Fruit fly (Drosophila melanogaster) whole organism, embryonic: ENCODE measurements around the gene ens.

Source experiments
- CG7839 ChIP-seq: fragments of 200-800 bp; sonication (Bioruptor generic); optimal IDR thresholded peaks from 3 replicates; lab custom pipeline; 2018; ENCODE audit warnings: missing biosample characterization, mild to moderate bottlenecking, missing genetic modification characterization, moderate library complexity
- Dad ChIP-seq: fragments of 200-800 bp; sonication (Bioruptor generic); optimal IDR thresholded peaks from 3 replicates; lab custom pipeline; 2016; ENCODE audit warnings: missing biosample characterization, missing genetic modification characterization
- fu2 ChIP-seq: fragments of 200-800 bp; sonication (Bioruptor generic); optimal IDR thresholded peaks from 2 replicates; lab custom pipeline; 2016; ENCODE audit warnings: missing biosample characterization, missing genetic modification characterization

DNA sequence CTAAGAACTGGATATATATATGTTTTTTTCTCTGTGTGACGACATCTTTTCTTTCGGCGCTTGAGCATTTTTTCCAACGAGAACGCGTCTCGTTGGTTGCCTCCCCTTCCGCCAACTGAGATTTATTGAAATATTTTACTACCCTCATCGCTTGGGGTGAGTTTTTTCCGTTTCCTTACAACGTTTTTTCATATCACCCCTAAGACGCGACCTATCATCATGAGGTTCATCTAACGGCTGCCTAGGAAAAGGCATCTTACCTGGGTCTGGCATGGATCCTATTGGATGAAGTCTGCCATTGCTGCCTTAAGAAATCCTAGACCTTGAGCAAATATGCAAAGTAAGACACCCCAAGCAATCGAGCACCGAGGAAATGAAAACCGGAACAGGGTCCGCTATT lies 24.9 kb upstream of the ens start:
- TF ChIP-seq Dad (GFP tag; lab: Kevin White, UChicago) (no peak), fu2 (GFP tag; lab: Kevin White, UChicago) (no peak), CG7839 (tag; lab: Kevin White, UChicago) (no peak)
